Worm (Caenorhabditis elegans) whole organism, L4/young adult: Measurements from ENCODE around the gene tin-9.2.

ENCODE experiments used
- W03F9.2 ChIP-seq: fragments of 150-350 bp; optimal IDR thresholded peaks from 2 replicates; lab custom pipeline; 2014; ENCODE audit warnings: missing biosample characterization, missing genetic modification characterization
- dao-5 ChIP-seq: sonication (generic microtip); optimal IDR thresholded peaks from 2 replicates; lab custom pipeline; 2016; ENCODE audit warnings: missing genotype, missing genetic modification characterization, moderate library complexity, missing compliant biosample characterization
- him-1 ChIP-seq: sonication (generic microtip); optimal IDR thresholded peaks from 2 replicates; lab custom pipeline; 2016; ENCODE audit warnings: missing genotype, missing genetic modification reagents, missing genetic modification characterization, missing compliant biosample characterization

DNA sequence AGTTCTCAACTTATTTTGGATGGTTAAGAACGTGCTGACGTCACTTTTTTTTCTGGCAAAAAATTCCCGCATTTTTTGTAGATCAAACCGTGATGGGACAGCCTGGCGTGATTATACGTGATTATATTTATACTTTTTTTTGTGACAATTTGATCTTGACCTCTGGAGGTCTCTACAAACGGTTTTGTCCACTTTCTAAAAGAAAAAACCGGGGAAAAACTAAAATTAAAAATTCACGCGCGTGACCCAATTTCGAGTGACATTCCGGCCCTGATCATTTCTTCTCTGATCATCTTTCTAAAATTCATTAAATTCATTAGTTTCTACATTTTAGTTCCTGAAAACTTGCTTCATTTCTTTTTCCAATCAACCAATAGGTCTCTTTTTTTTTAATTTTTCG is 6.1 kb downstream of the tin-9.2 start, which contains the start of gene rde-11:
- no peak for TF ChIP-seq him-1
- TF ChIP-seq W03F9.2 (tag; lab: Kevin White, UChicago) = no peak
- no peak for TF ChIP-seq dao-5 (tag; lab: Kevin White, UChicago)
